Fruit fly (Drosophila melanogaster) whole organism, pupa: ENCODE data around the gene CG46462.

Experiments
- CG10348 ChIP-seq: fragments of 200-800 bp; sonication (Bioruptor generic); IDR thresholded peaks from 2 replicates; pipeline ENCODE4 v1.3.6; 2022; ENCODE audit warnings: missing biosample characterization, missing genetic modification characterization
- CG12605 ChIP-seq: fragments of 200-800 bp; sonication (Bioruptor generic); IDR thresholded peaks from 2 replicates; pipeline ENCODE4 v1.3.6; 2022; ENCODE audit warnings: missing biosample characterization, missing genetic modification characterization
- CG13204 ChIP-seq: fragments of 200-800 bp; sonication (Bioruptor generic); optimal IDR thresholded peaks from 2 replicates; lab custom pipeline; 2018; ENCODE audit warnings: missing biosample characterization, mild to moderate bottlenecking, missing genetic modification characterization, moderate library complexity
- CG14655 ChIP-seq: fragments of 200-800 bp; sonication (Bioruptor generic); optimal IDR thresholded peaks from 3 replicates; lab custom pipeline; 2017; ENCODE audit warnings: mild to moderate bottlenecking, missing biosample characterization, missing genetic modification reagents, missing genetic modification characterization
- CG15710 ChIP-seq: fragments of 200-800 bp; sonication (Bioruptor generic); optimal IDR thresholded peaks from 2 replicates; lab custom pipeline; 2018; ENCODE audit warnings: missing biosample characterization, mild to moderate bottlenecking, missing genetic modification characterization, moderate library complexity
- CG17806 ChIP-seq: fragments of 200-800 bp; sonication (Bioruptor generic); optimal IDR thresholded peaks from 2 replicates; lab custom pipeline; 2018; ENCODE audit warnings: missing biosample characterization, mild to moderate bottlenecking, missing genetic modification characterization, moderate library complexity
- CG32121 ChIP-seq: fragments of 200-800 bp; sonication (Bioruptor generic); IDR thresholded peaks from 2 replicates; pipeline ENCODE4 v1.3.6; 2022; ENCODE audit warnings: missing biosample characterization, missing genetic modification characterization
- CG34367 ChIP-seq: fragments of 200-800 bp; sonication (Bioruptor generic); optimal IDR thresholded peaks from 2 replicates; lab custom pipeline; 2018; ENCODE audit warnings: missing biosample characterization, mild to moderate bottlenecking, missing genetic modification characterization
- CG4496 ChIP-seq: fragments of 200-800 bp; sonication (Bioruptor generic); IDR thresholded peaks from 3 replicates; pipeline ENCODE4 v1.3.6; 2022; ENCODE audit warnings: missing biosample characterization, missing genetic modification characterization
- CG8159 ChIP-seq: fragments of 200-800 bp; sonication (Bioruptor generic); optimal IDR thresholded peaks from 3 replicates; lab custom pipeline; 2018; ENCODE audit warnings: missing biosample characterization, mild to moderate bottlenecking, missing genetic modification characterization, moderate library complexity
- CG8301 ChIP-seq: fragments of 200-800 bp; sonication (Bioruptor generic); optimal IDR thresholded peaks from 2 replicates; lab custom pipeline; 2018; ENCODE audit warnings: missing biosample characterization, mild to moderate bottlenecking, missing genetic modification characterization
- CG9948 ChIP-seq: fragments of 200-800 bp; sonication (Bioruptor generic); optimal IDR thresholded peaks from 2 replicates; lab custom pipeline; 2018; ENCODE audit warnings: missing biosample characterization, mild to moderate bottlenecking, missing genetic modification characterization, moderate library complexity
- D1 ChIP-seq: fragments of 200-800 bp; sonication (Bioruptor generic); optimal IDR thresholded peaks from 2 replicates; lab custom pipeline; 2018; ENCODE audit warnings: missing biosample characterization, mild to moderate bottlenecking, missing genetic modification characterization, moderate library complexity
- EcR ChIP-seq: fragments of 200-800 bp; sonication (Bioruptor generic); optimal IDR thresholded peaks from 3 replicates; lab custom pipeline; 2019; ENCODE audit warnings: missing biosample characterization, missing genetic modification characterization, mild to moderate bottlenecking, moderate library complexity, missing genetic modification reagents
- Ets98B ChIP-seq: fragments of 200-800 bp; sonication (Bioruptor generic); IDR thresholded peaks from 2 replicates; pipeline ENCODE4 v1.3.6; 2022; ENCODE audit warnings: missing biosample characterization, missing genetic modification characterization
- Pif1A ChIP-seq: fragments of 200-800 bp; sonication (Bioruptor generic); optimal IDR thresholded peaks from 3 replicates; lab custom pipeline; 2016; ENCODE audit warnings: missing biosample characterization, missing genetic modification characterization
- Pif1B ChIP-seq: fragments of 200-800 bp; sonication (Bioruptor generic); optimal IDR thresholded peaks from 3 replicates; lab custom pipeline; 2016; ENCODE audit warnings: missing biosample characterization, missing genetic modification characterization
- Snoo ChIP-seq: fragments of 200-800 bp; sonication (Bioruptor generic); optimal IDR thresholded peaks from 3 replicates; lab custom pipeline; 2017; ENCODE audit warnings: missing biosample characterization, mild to moderate bottlenecking, missing genetic modification characterization, inconsistent platforms
- fd96Ca ChIP-seq: fragments of 200-800 bp; sonication (Bioruptor generic); IDR thresholded peaks from 3 replicates; pipeline ENCODE4 v1.3.6; 2022; ENCODE audit warnings: missing biosample characterization, missing genetic modification characterization
- rn ChIP-seq: fragments of 200-800 bp; sonication (Bioruptor generic); IDR thresholded peaks from 2 replicates; pipeline ENCODE4 v1.3.6; 2022; ENCODE audit warnings: missing biosample characterization, missing genetic modification characterization

CG46462 gene

dm6 chr3L:19922833-19923745 lies 8.4 kb upstream of the CG46462 start, which contains the start of gene Pfdn6:
TSS of gene Pfdn6 (plus strand) at chr3L:19923671.
- TF ChIP-seq CG32121 (peak; percentile 75), EcR (GFP tag; lab: Kevin White, UChicago) (no peak), fd96Ca (GFP tag; lab: Robert Waterston, UW) (peak; percentile 92), CG12605 (GFP tag; lab: Robert Waterston, UW) (no peak), Snoo (tag; lab: Kevin White, UChicago) (peak; percentile 35), CG9948 (peak; percentile 18), CG34367 (tag; lab: Kevin White, UChicago) (peak; percentile 20), CG17806 (tag; lab: Kevin White, UChicago) (peak; percentile 21), Pif1B (GFP tag; lab: Kevin White, UChicago) (no peak), CG15710 (tag; lab: Kevin White, UChicago) (peak; percentile 57), Ets98B (GFP tag; lab: Robert Waterston, UW) (peak; percentile 72), rn (GFP tag; lab: Robert Waterston, UW) (0 out of 2 replicates have a peak, but pooled peaks have one; percentile 38), CG4496 (GFP tag; lab: Robert Waterston, UW) (peak; percentile 61; the same call in 2 of the 3 replicates)

- TF ChIP-seq CG4496 (GFP tag; lab: Robert Waterston, UW) (peak; percentile 54; the same call in 1 of the 3 replicates), rn (GFP tag; lab: Robert Waterston, UW) (no peak)
Measured at dm6 chr3L:19924771-19925304, 6.7 kb upstream of the CG46462 start, which contains the start of gene Grasp65. TSS of gene Grasp65 (plus strand) at chr3L:19924943.

dm6 chr3L:19928435-19929011 lies 3.0 kb upstream of the CG46462 start, which contains the start of the genes CG8004 and RhoGDI:
TSS of gene CG8004 (minus strand) at chr3L:19928508.
TSS of gene RhoGDI (plus strand) at chr3L:19928743.
- TF ChIP-seq CG4496 (GFP tag; lab: Robert Waterston, UW) = 0 out of 3 replicates have a peak, but pooled peaks have one; percentile 39
- TF ChIP-seq Ets98B (GFP tag; lab: Robert Waterston, UW) = peak; percentile 51
- no peak for TF ChIP-seq CG10348 (GFP tag; lab: Robert Waterston, UW)
- peak; percentile 39 for TF ChIP-seq CG15710 (tag; lab: Kevin White, UChicago)
- TF ChIP-seq Snoo (tag; lab: Kevin White, UChicago) = peak; percentile 15
- TF ChIP-seq fd96Ca (GFP tag; lab: Robert Waterston, UW) = peak; percentile 47; the same call in 1 of the 3 replicates
- TF ChIP-seq CG8159 (tag; lab: Kevin White, UChicago) = peak; percentile 55
- TF ChIP-seq CG12605 (GFP tag; lab: Robert Waterston, UW) = no peak
- no peak for TF ChIP-seq rn (GFP tag; lab: Robert Waterston, UW)
- peak; percentile 50 for TF ChIP-seq CG17806 (tag; lab: Kevin White, UChicago)
- TF ChIP-seq CG9948 = peak; percentile 29

- TF ChIP-seq Pif1A (no peak), CG12605 (GFP tag; lab: Robert Waterston, UW) (peak; percentile 77), CG9948 (no peak), CG8301 (tag; lab: Kevin White, UChicago) (peak; percentile 7), CG34367 (tag; lab: Kevin White, UChicago) (no peak), Ets98B (GFP tag; lab: Robert Waterston, UW) (peak; percentile 60), CG15710 (tag; lab: Kevin White, UChicago) (no peak), CG32121 (peak; percentile 53; the same call in 1 of the 2 replicates), CG8159 (tag; lab: Kevin White, UChicago) (peak; percentile 5), EcR (GFP tag; lab: Kevin White, UChicago) (no peak), CG17806 (tag; lab: Kevin White, UChicago) (no peak), Snoo (tag; lab: Kevin White, UChicago) (peak; percentile 16), fd96Ca (GFP tag; lab: Robert Waterston, UW) (0 out of 3 replicates have a peak, but pooled peaks have one; percentile 8)
- TF ChIP-seq, all 21 proteins: peak for 7
Measured at dm6 chr3L:19929051-19929718, 2.3 kb upstream of the CG46462 start.

dm6 chr3L:19929719-19930334 lies 1.7 kb upstream of the CG46462 start:
- TF ChIP-seq Pif1A = no peak
- no peak for TF ChIP-seq D1 (tag; lab: Kevin White, UChicago)
- no peak for TF ChIP-seq Snoo (tag; lab: Kevin White, UChicago)
- TF ChIP-seq CG14655 (GFP tag; lab: Kevin White, UChicago) = no peak
- TF ChIP-seq CG4496 (GFP tag; lab: Robert Waterston, UW) = no peak
- no peak for TF ChIP-seq CG8301 (tag; lab: Kevin White, UChicago)
- TF ChIP-seq CG8159 (tag; lab: Kevin White, UChicago) = no peak
- TF ChIP-seq CG9948 = no peak
- TF ChIP-seq CG13204 (GFP tag; lab: Kevin White, UChicago) = no peak
- no peak for TF ChIP-seq CG32121
- no peak for TF ChIP-seq CG10348 (GFP tag; lab: Robert Waterston, UW)
